Fruit fly (Drosophila melanogaster) whole organism, embryonic: ENCODE measurements around the gene VhaSFD.

Source experiments
- Atf3 ChIP-seq: fragments of 200-800 bp; sonication (Bioruptor generic); optimal IDR thresholded peaks from 3 replicates; lab custom pipeline; 2016; ENCODE audit warnings: missing biosample characterization, missing genetic modification characterization
- CG10267 ChIP-seq: fragments of 200-800 bp; sonication (Bioruptor generic); optimal IDR thresholded peaks from 2 replicates; lab custom pipeline; 2018; ENCODE audit warnings: missing biosample characterization, mild to moderate bottlenecking, missing genetic modification characterization, moderate library complexity
- CG10654 ChIP-seq: fragments of 200-800 bp; sonication (Bioruptor generic); optimal IDR thresholded peaks from 2 replicates; lab custom pipeline; 2016; ENCODE audit warnings: missing biosample characterization, missing genetic modification characterization
- CG16815 ChIP-seq: fragments of 200-800 bp; sonication (Bioruptor generic); optimal IDR thresholded peaks from 3 replicates; lab custom pipeline; 2017; ENCODE audit warnings: missing biosample characterization, mild to moderate bottlenecking, missing genetic modification characterization
- CG17361 ChIP-seq: fragments of 200-800 bp; sonication (Bioruptor generic); IDR thresholded peaks from 3 replicates; pipeline ENCODE4 v1.3.6; 2022; ENCODE audit warnings: missing biosample characterization, missing genetic modification characterization
- CG1792 ChIP-seq: fragments of 200-800 bp; sonication (Bioruptor generic); optimal IDR thresholded peaks from 2 replicates; lab custom pipeline; 2016; ENCODE audit warnings: missing biosample characterization, missing genetic modification characterization
- CG1832 ChIP-seq: fragments of 200-800 bp; sonication (Bioruptor generic); optimal IDR thresholded peaks from 2 replicates; lab custom pipeline; 2017; ENCODE audit warnings: missing biosample characterization, mild to moderate bottlenecking, missing genetic modification characterization, inconsistent platforms
- CG18619 ChIP-seq: fragments of 200-800 bp; sonication (Bioruptor generic); optimal IDR thresholded peaks from 3 replicates; lab custom pipeline; 2017; ENCODE audit warnings: missing biosample characterization, mild to moderate bottlenecking, missing genetic modification characterization
- CG2116 ChIP-seq: fragments of 200-800 bp; sonication (Bioruptor generic); optimal IDR thresholded peaks from 3 replicates; lab custom pipeline; 2018; ENCODE audit warnings: missing biosample characterization, mild to moderate bottlenecking, missing genetic modification characterization
- CG32772 ChIP-seq: fragments of 200-800 bp; sonication (Bioruptor generic); IDR thresholded peaks from 2 replicates; pipeline ENCODE4 v1.3.6; 2022; ENCODE audit warnings: missing biosample characterization, missing genetic modification characterization
- CG4617 ChIP-seq: fragments of 200-800 bp; sonication (Bioruptor generic); optimal IDR thresholded peaks from 3 replicates; lab custom pipeline; 2016; ENCODE audit warnings: missing biosample characterization, missing genetic modification characterization, borderline replicate concordance
- CG4730 ChIP-seq: fragments of 200-800 bp; sonication (Bioruptor generic); IDR thresholded peaks from 2 replicates; pipeline ENCODE4 v1.3.6; 2022; ENCODE audit warnings: missing biosample characterization, missing genetic modification characterization
- CG6654 ChIP-seq: fragments of 200-800 bp; sonication (Bioruptor generic); optimal IDR thresholded peaks from 2 replicates; lab custom pipeline; 2017; ENCODE audit warnings: missing biosample characterization, mild to moderate bottlenecking, missing genetic modification characterization
- CG6813 ChIP-seq: fragments of 200-800 bp; sonication (Bioruptor generic); optimal IDR thresholded peaks from 2 replicates; lab custom pipeline; 2017; ENCODE audit warnings: missing biosample characterization, missing genetic modification characterization, mild to moderate bottlenecking, moderate library complexity, missing genetic modification reagents
- CG7928 ChIP-seq: fragments of 200-800 bp; sonication (Bioruptor generic); optimal IDR thresholded peaks from 2 replicates; lab custom pipeline; 2017; ENCODE audit warnings: missing biosample characterization, mild to moderate bottlenecking, missing genetic modification characterization
- CG8944 ChIP-seq: fragments of 200-800 bp; sonication (Bioruptor generic); optimal IDR thresholded peaks from 3 replicates; lab custom pipeline; 2016; ENCODE audit warnings: missing biosample characterization, missing genetic modification characterization
- CoRest ChIP-seq: fragments of 200-800 bp; sonication (Bioruptor generic); optimal IDR thresholded peaks from 3 replicates; lab custom pipeline; 2018; ENCODE audit warnings: missing biosample characterization, mild to moderate bottlenecking, missing genetic modification characterization, moderate library complexity
- D19A ChIP-seq: fragments of 200-800 bp; optimal IDR thresholded peaks from 3 replicates; lab custom pipeline; 2019; ENCODE audit warnings: missing biosample characterization, mild to moderate bottlenecking, missing genetic modification characterization, moderate library complexity
- Dref ChIP-seq: fragments of 200-800 bp; sonication (Bioruptor generic); IDR thresholded peaks from 2 replicates; pipeline ENCODE4 v1.3.6; 2022; ENCODE audit warnings: missing biosample characterization, missing genetic modification characterization
- E2f1 ChIP-seq: fragments of 200-800 bp; sonication (Bioruptor generic); IDR thresholded peaks from 2 replicates; pipeline ENCODE4 v1.3.6; 2022; ENCODE audit warnings: missing biosample characterization, missing genetic modification characterization
- ERR ChIP-seq: fragments of 200-800 bp; sonication (Bioruptor generic); optimal IDR thresholded peaks from 2 replicates; lab custom pipeline; 2016; ENCODE audit warnings: missing biosample characterization, missing genetic modification characterization
- Elba2 ChIP-seq: fragments of 200-800 bp; sonication (Bioruptor generic); optimal IDR thresholded peaks from 3 replicates; lab custom pipeline; 2016; ENCODE audit warnings: missing biosample characterization, missing genetic modification characterization
- H2.0 ChIP-seq: fragments of 200-800 bp; sonication (Bioruptor generic); IDR thresholded peaks from 2 replicates; pipeline ENCODE4 v1.3.6; 2022; ENCODE audit warnings: missing biosample characterization, missing genetic modification characterization
- HmgZ ChIP-seq: fragments of 200-800 bp; sonication (Bioruptor generic); optimal IDR thresholded peaks from 2 replicates; lab custom pipeline; 2018; ENCODE audit warnings: missing biosample characterization, mild to moderate bottlenecking, missing genetic modification characterization
- NK7.1 ChIP-seq: fragments of 200-800 bp; sonication (Bioruptor generic); optimal IDR thresholded peaks from 3 replicates; lab custom pipeline; 2016; ENCODE audit warnings: missing biosample characterization, missing genetic modification characterization
- Sox100B ChIP-seq: fragments of 200-800 bp; sonication (Bioruptor generic); optimal IDR thresholded peaks from 3 replicates; lab custom pipeline; 2018; ENCODE audit warnings: missing biosample characterization, mild to moderate bottlenecking, missing genetic modification characterization
- Vsx1 ChIP-seq: fragments of 200-800 bp; sonication (Bioruptor generic); optimal IDR thresholded peaks from 2 replicates; lab custom pipeline; 2017; ENCODE audit warnings: missing biosample characterization, mild to moderate bottlenecking, missing genetic modification characterization, missing genetic modification reagents
- amos ChIP-seq: fragments of 200-800 bp; sonication (Bioruptor generic); IDR thresholded peaks from 2 replicates; pipeline ENCODE4 v1.3.6; 2022; ENCODE audit warnings: missing biosample characterization, missing genetic modification characterization; ENCODE audit not compliant: partially characterized antibody
- ash1 ChIP-seq: fragments of 200-800 bp; sonication (Bioruptor generic); optimal IDR thresholded peaks from 2 replicates; lab custom pipeline; 2018; ENCODE audit warnings: missing biosample characterization, mild to moderate bottlenecking, missing genetic modification characterization
- chinmo ChIP-seq: fragments of 200-800 bp; sonication (Bioruptor generic); IDR thresholded peaks from 4 replicates; pipeline ENCODE4 v1.3.6; 2022; ENCODE audit warnings: missing biosample characterization, missing genetic modification characterization; ENCODE audit not compliant: partially characterized antibody
- dan ChIP-seq: fragments of 200-800 bp; sonication (Bioruptor generic); IDR thresholded peaks from 2 replicates; pipeline ENCODE4 v1.3.6; 2022; ENCODE audit warnings: missing biosample characterization, missing genetic modification characterization
- esg ChIP-seq: fragments of 200-800 bp; sonication (Bioruptor generic); conservative IDR thresholded peaks from 2 replicates; pipeline ENCODE4 v1.3.6; 2022; ENCODE audit warnings: missing biosample characterization, missing genetic modification characterization
- ewg ChIP-seq: fragments of 200-800 bp; sonication (Bioruptor generic); optimal IDR thresholded peaks from 3 replicates; lab custom pipeline; 2017; ENCODE audit warnings: mild to moderate bottlenecking, missing biosample characterization, missing genetic modification reagents, missing genetic modification characterization
- fd102C ChIP-seq: fragments of 200-800 bp; sonication (Bioruptor generic); optimal IDR thresholded peaks from 2 replicates; lab custom pipeline; 2018; ENCODE audit warnings: missing biosample characterization, mild to moderate bottlenecking, missing genetic modification characterization, moderate library complexity
- fu2 ChIP-seq: fragments of 200-800 bp; sonication (Bioruptor generic); optimal IDR thresholded peaks from 2 replicates; lab custom pipeline; 2016; ENCODE audit warnings: missing biosample characterization, missing genetic modification characterization
- grn ChIP-seq: fragments of 200-800 bp; sonication (Bioruptor generic); optimal IDR thresholded peaks from 3 replicates; lab custom pipeline; 2017; ENCODE audit warnings: missing biosample characterization, missing genetic modification characterization
- gsb ChIP-seq: fragments of 200-800 bp; sonication (Bioruptor generic); IDR thresholded peaks from 2 replicates; pipeline ENCODE4 v1.3.6; 2022; ENCODE audit warnings: missing biosample characterization, missing genetic modification characterization
- hbn ChIP-seq: fragments of 200-800 bp; sonication (Bioruptor generic); IDR thresholded peaks from 2 replicates; pipeline ENCODE4 v1.3.6; 2022; ENCODE audit warnings: missing biosample characterization, missing genetic modification characterization; ENCODE audit not compliant: partially characterized antibody
- hth ChIP-seq: fragments of >200 bp; optimal IDR thresholded peaks from 2 replicates; lab custom pipeline; 2017; ENCODE audit warnings: inconsistent platforms
- jigr1 ChIP-seq: fragments of 200-800 bp; sonication (Bioruptor generic); IDR thresholded peaks from 3 replicates; pipeline ENCODE4 v1.3.6; 2022; ENCODE audit warnings: missing biosample characterization, missing genetic modification characterization
- ken ChIP-seq: fragments of 200-800 bp; sonication (Bioruptor generic); IDR thresholded peaks from 3 replicates; pipeline ENCODE4 v1.3.6; 2022; ENCODE audit warnings: missing biosample characterization, missing genetic modification characterization
- lbe ChIP-seq: fragments of 200-800 bp; sonication (Bioruptor generic); optimal IDR thresholded peaks from 2 replicates; lab custom pipeline; 2016; ENCODE audit warnings: missing biosample characterization, mild to moderate bottlenecking, missing genetic modification characterization
- pan ChIP-seq, 4 experiments: fragments of >200 bp in 3 of 4; fragments of 200-800 bp in 1 of 4; sonication (Bioruptor generic) in 1 of 4; optimal IDR thresholded peaks in 3 of 4; IDR thresholded peaks in 1 of 4; 2 replicates each; pipeline versions ENCODE4 v1.3.6 to Lab custom; 2017 to 2022; ENCODE audit warnings: missing biosample characterization in 2 of 4, missing genetic modification characterization in 2 of 4, mixed read lengths in 1 of 4
- ro ChIP-seq: fragments of 200-800 bp; sonication (Bioruptor generic); IDR thresholded peaks from 2 replicates; pipeline ENCODE4 v1.3.6; 2022; ENCODE audit warnings: missing biosample characterization, missing genetic modification characterization
- scrt ChIP-seq: fragments of 200-800 bp; sonication (Bioruptor generic); optimal IDR thresholded peaks from 2 replicates; lab custom pipeline; 2018; ENCODE audit warnings: missing biosample characterization, mild to moderate bottlenecking, missing genetic modification characterization, moderate library complexity
- sna ChIP-seq: fragments of 200-800 bp; sonication (Bioruptor generic); IDR thresholded peaks from 2 replicates; pipeline ENCODE4 v1.3.6; 2022; ENCODE audit warnings: missing biosample characterization, missing genetic modification characterization; ENCODE audit not compliant: partially characterized antibody
- sqz ChIP-seq: fragments of 200-800 bp; sonication (Bioruptor generic); optimal IDR thresholded peaks from 3 replicates; lab custom pipeline; 2018; ENCODE audit warnings: missing biosample characterization, mild to moderate bottlenecking, missing genetic modification characterization
- tll ChIP-seq, 2 experiments: fragments of 200-800 bp in 1 of 2; fragments of >200 bp in 1 of 2; sonication (Bioruptor generic) in 1 of 2; optimal IDR thresholded peaks; 2 replicates each; lab custom pipeline; 2017 to 2019; ENCODE audit warnings: missing biosample characterization in 2 of 2, missing genetic modification characterization in 2 of 2, mild to moderate bottlenecking in 1 of 2, moderate library complexity in 1 of 2
- tna ChIP-seq: fragments of 200-800 bp; sonication (Bioruptor generic); IDR thresholded peaks from 2 replicates; pipeline ENCODE4 v1.3.6; 2022; ENCODE audit warnings: missing biosample characterization, missing genetic modification characterization; ENCODE audit not compliant: partially characterized antibody
- toy ChIP-seq: fragments of 200-800 bp; sonication (Bioruptor generic); IDR thresholded peaks from 2 replicates; pipeline ENCODE4 v1.3.6; 2022; ENCODE audit warnings: missing biosample characterization, missing genetic modification characterization

The VhaSFD gene

dm6 chr2L:16727578-16728023 lies at the start of gene VhaSFD (continued):
- TF ChIP-seq sqz (GFP tag; lab: Kevin White, UChicago) = no peak
- TF ChIP-seq tll (GFP tag; optimal IDR thresholded peaks at IDR 0.05; lab: Kevin White, UChicago) = peak in 1 of 2 experiments; percentile 31
- peak; percentile 71 for TF ChIP-seq CG4617 (GFP tag; lab: Kevin White, UChicago)
- TF ChIP-seq fd102C = no peak
- TF ChIP-seq Atf3 = no peak
- TF ChIP-seq chinmo (GFP tag; lab: Robert Waterston, UW) = peak; percentile 80; the same call in 3 of the 4 replicates
- no peak for TF ChIP-seq NK7.1
- no peak for TF ChIP-seq esg (GFP tag; lab: Robert Waterston, UW)
- 0 out of 3 replicates have a peak, but pooled peaks have one; percentile 25 for TF ChIP-seq CG17361 (GFP tag; lab: Robert Waterston, UW)
- TF ChIP-seq grn (GFP tag; lab: Kevin White, UChicago) = no peak
- TF ChIP-seq CG4730 (GFP tag; lab: Robert Waterston, UW) = no peak
- no peak for TF ChIP-seq Sox100B
- TF ChIP-seq CG32772 = no peak
- TF ChIP-seq CG10267 (tag; lab: Kevin White, UChicago) = peak; percentile 61
- no peak for TF ChIP-seq CG18619 (GFP tag; lab: Kevin White, UChicago)
- no peak for TF ChIP-seq toy
- no peak for TF ChIP-seq CG1832 (GFP tag; lab: Kevin White, UChicago)
- TF ChIP-seq tna = peak; percentile 32; the same call in 1 of the 2 replicates
- peak; percentile 48 for TF ChIP-seq CoRest (tag; lab: Kevin White, UChicago)
- TF ChIP-seq CG6813 = no peak
- TF ChIP-seq sna = peak; percentile 71
- TF ChIP-seq amos = peak; percentile 69; the same call in 1 of the 2 replicates
- TF ChIP-seq hbn (GFP tag; lab: Robert Waterston, UW) = peak; percentile 64
- TF ChIP-seq pan (optimal IDR thresholded peaks at IDR 0.05; lab: Kevin White, UChicago) = no peak
- TF ChIP-seq pan (GFP tag; optimal IDR thresholded peaks at IDR 0.05 in 1 of 2, IDR thresholded peaks at IDR 0.05 in 1 of 2) = peak in 1 of 2 experiments; percentile 34
- TF ChIP-seq H2.0 (GFP tag; lab: Robert Waterston, UW) = no peak
- TF ChIP-seq Dref (GFP tag; lab: Robert Waterston, UW) = peak; percentile 94
- TF ChIP-seq ewg (GFP tag; lab: Kevin White, UChicago) = no peak
- no peak for TF ChIP-seq hth (lab: Kevin White, UChicago)
- no peak for TF ChIP-seq gsb
- no peak for TF ChIP-seq Elba2 (GFP tag; lab: Kevin White, UChicago)
- TF ChIP-seq HmgZ (tag; lab: Kevin White, UChicago) = peak; percentile 57
- no peak for TF ChIP-seq CG6654 (GFP tag; lab: Kevin White, UChicago)
- TF ChIP-seq CG7928 (GFP tag; lab: Kevin White, UChicago) = no peak
- TF ChIP-seq CG2116 (GFP tag; lab: Kevin White, UChicago) = peak; percentile 88
- peak; percentile 61 for TF ChIP-seq lbe (GFP tag; lab: Kevin White, UChicago)
- no peak for TF ChIP-seq ken
- no peak for TF ChIP-seq jigr1 (GFP tag; lab: Robert Waterston, UW)
- no peak for TF ChIP-seq CG1792 (GFP tag; lab: Kevin White, UChicago)
- no peak for TF ChIP-seq CG8944 (GFP tag; lab: Kevin White, UChicago)
- TF ChIP-seq ro (GFP tag; lab: Robert Waterston, UW) = no peak
- TF ChIP-seq ash1 = no peak
- no peak for TF ChIP-seq dan
- no peak for TF ChIP-seq CG16815 (GFP tag; lab: Kevin White, UChicago)
- TF ChIP-seq fu2 (GFP tag; lab: Kevin White, UChicago) = peak; percentile 34
- no peak for TF ChIP-seq scrt (GFP tag; lab: Kevin White, UChicago)
- no peak for TF ChIP-seq E2f1
- no peak for TF ChIP-seq ERR (GFP tag; lab: Kevin White, UChicago)
- TF ChIP-seq CG10654 (GFP tag; lab: Kevin White, UChicago) = no peak
- no peak for TF ChIP-seq Vsx1 (GFP tag; lab: Kevin White, UChicago)
- peak; percentile 65 for TF ChIP-seq D19A (tag; lab: Kevin White, UChicago)
